Worm (Caenorhabditis elegans) whole organism, late embryonic: Measurements from ENCODE around the gene nspd-2.

ENCODE experiments used
- C08G9.2 ChIP-seq: sonication (generic microtip); optimal IDR thresholded peaks from 2 replicates; lab custom pipeline; 2016; ENCODE audit warnings: mild to moderate bottlenecking, missing genetic modification characterization, moderate library complexity, missing compliant biosample characterization
- C38D4.7 ChIP-seq: fragments of 200-800 bp; sonication (Bioruptor generic); optimal IDR thresholded peaks from 2 replicates; lab custom pipeline; 2018; ENCODE audit warnings: mild to moderate bottlenecking, missing genetic modification characterization, moderate library complexity, missing compliant biosample characterization
- F13H6.1 ChIP-seq: sonication (generic microtip); optimal IDR thresholded peaks from 2 replicates; lab custom pipeline; 2016; ENCODE audit warnings: missing genetic modification characterization, missing compliant biosample characterization
- K02D7.2 ChIP-seq: sonication (generic microtip); optimal IDR thresholded peaks from 2 replicates; lab custom pipeline; 2017; ENCODE audit warnings: mild to moderate bottlenecking, missing genetic modification characterization, missing compliant biosample characterization
- ama-1 ChIP-seq: fragments of 150-350 bp; optimal IDR thresholded peaks from 2 replicates; lab custom pipeline; 2014
- ceh-18 ChIP-seq: sonication (generic microtip); optimal IDR thresholded peaks from 2 replicates; lab custom pipeline; 2016; ENCODE audit warnings: missing genetic modification characterization, missing compliant biosample characterization
- ceh-19 ChIP-seq: fragments of 200-800 bp; sonication (Bioruptor generic); optimal IDR thresholded peaks from 2 replicates; lab custom pipeline; 2018; ENCODE audit warnings: mild to moderate bottlenecking, missing genetic modification characterization, missing compliant biosample characterization
- ceh-2 ChIP-seq: sonication (generic microtip); optimal IDR thresholded peaks from 2 replicates; lab custom pipeline; 2016; ENCODE audit warnings: missing genotype, missing genetic modification characterization, missing compliant biosample characterization
- ceh-22 ChIP-seq: sonication (generic microtip); optimal IDR thresholded peaks from 2 replicates; lab custom pipeline; 2017; ENCODE audit warnings: missing biosample characterization, missing genetic modification characterization
- ceh-24 ChIP-seq: sonication (generic microtip); optimal IDR thresholded peaks from 2 replicates; lab custom pipeline; 2016; ENCODE audit warnings: mild to moderate bottlenecking, missing genetic modification characterization, missing compliant biosample characterization
- ceh-30 ChIP-seq: fragments of 150-350 bp; optimal IDR thresholded peaks from 2 replicates; lab custom pipeline; 2014; ENCODE audit warnings: missing biosample characterization, missing genetic modification characterization
- ceh-45 ChIP-seq: fragments of 200-800 bp; sonication (Bioruptor generic); IDR thresholded peaks from 2 replicates; pipeline ENCODE4 v1.3.6; 2022; ENCODE audit warnings: missing genetic modification reagents, missing genetic modification characterization, missing compliant biosample characterization
- dmd-4 ChIP-seq: sonication (generic microtip); optimal IDR thresholded peaks from 2 replicates; lab custom pipeline; 2016; ENCODE audit warnings: borderline replicate concordance, missing genetic modification characterization, missing compliant biosample characterization
- dve-1 ChIP-seq: sonication (generic microtip); optimal IDR thresholded peaks from 2 replicates; lab custom pipeline; 2017; ENCODE audit warnings: antibody characterized with exemption, mild to moderate bottlenecking, missing genetic modification characterization, missing compliant biosample characterization
- elt-2 ChIP-seq: sonication (generic microtip); optimal IDR thresholded peaks from 2 replicates; lab custom pipeline; 2016; ENCODE audit warnings: missing genetic modification reagents, missing genetic modification characterization, missing compliant biosample characterization
- elt-4 ChIP-seq: sonication (generic microtip); optimal IDR thresholded peaks from 2 replicates; lab custom pipeline; 2016; ENCODE audit warnings: missing genetic modification characterization, missing compliant biosample characterization
- ets-4 ChIP-seq: sonication (generic microtip); optimal IDR thresholded peaks from 2 replicates; lab custom pipeline; 2016; ENCODE audit warnings: missing genetic modification characterization, missing compliant biosample characterization
- eyg-1 ChIP-seq: sonication (generic microtip); optimal IDR thresholded peaks from 2 replicates; lab custom pipeline; 2016; ENCODE audit warnings: missing genotype, missing genetic modification characterization, missing compliant biosample characterization
- fax-1 ChIP-seq: sonication (generic microtip); optimal IDR thresholded peaks from 2 replicates; lab custom pipeline; 2016; ENCODE audit warnings: missing genotype, missing genetic modification characterization, missing compliant biosample characterization
- fkh-10 ChIP-seq: fragments of 150-350 bp; optimal IDR thresholded peaks from 2 replicates; lab custom pipeline; 2014; ENCODE audit warnings: missing biosample characterization, missing genetic modification reagents, missing genetic modification characterization
- gmeb-2 ChIP-seq: sonication (generic microtip); optimal IDR thresholded peaks from 2 replicates; lab custom pipeline; 2016; ENCODE audit warnings: missing genetic modification characterization, inconsistent platforms, missing compliant biosample characterization
- hlh-30 ChIP-seq: sonication (generic microtip); optimal IDR thresholded peaks from 2 replicates; lab custom pipeline; 2017; ENCODE audit warnings: antibody characterized with exemption, missing genetic modification characterization, missing compliant biosample characterization; ENCODE audit not compliant: insufficient read depth
- hlh-6 ChIP-seq: sonication (generic microtip); optimal IDR thresholded peaks from 2 replicates; lab custom pipeline; 2016; ENCODE audit warnings: missing genotype, missing genetic modification characterization, missing compliant biosample characterization
- lin-11 ChIP-seq: fragments of 200-800 bp; sonication (Bioruptor generic); optimal IDR thresholded peaks from 2 replicates; lab custom pipeline; 2018; ENCODE audit warnings: mild to moderate bottlenecking, missing genetic modification characterization, missing compliant biosample characterization
- madf-2 ChIP-seq: sonication (generic microtip); optimal IDR thresholded peaks from 2 replicates; lab custom pipeline; 2017; ENCODE audit warnings: missing genetic modification characterization, missing compliant biosample characterization
- mec-3 ChIP-seq: sonication (generic microtip); optimal IDR thresholded peaks from 2 replicates; lab custom pipeline; 2016; ENCODE audit warnings: borderline replicate concordance, missing genetic modification characterization, missing compliant biosample characterization
- nfya-1 ChIP-seq: sonication (generic microtip); optimal IDR thresholded peaks from 2 replicates; lab custom pipeline; 2017; ENCODE audit warnings: missing genetic modification characterization, mild to moderate bottlenecking, missing compliant biosample characterization, antibody characterized with exemption, moderate library complexity
- odd-2 ChIP-seq: sonication (generic microtip); optimal IDR thresholded peaks from 2 replicates; lab custom pipeline; 2017; ENCODE audit warnings: antibody characterized with exemption, mild to moderate bottlenecking, missing genetic modification characterization, missing compliant biosample characterization
- pat-9 ChIP-seq: fragments of 200-800 bp; sonication (Bioruptor generic); optimal IDR thresholded peaks from 2 replicates; lab custom pipeline; 2018; ENCODE audit warnings: mild to moderate bottlenecking, missing genetic modification characterization, moderate library complexity, missing compliant biosample characterization
- pax-1 ChIP-seq: fragments of 150-350 bp; optimal IDR thresholded peaks from 2 replicates; lab custom pipeline; 2014; ENCODE audit warnings: missing biosample characterization, missing genetic modification characterization
- pha-2 ChIP-seq: sonication (generic microtip); optimal IDR thresholded peaks from 2 replicates; lab custom pipeline; 2017; ENCODE audit warnings: mild to moderate bottlenecking, missing genetic modification characterization, missing compliant biosample characterization
- pqm-1 ChIP-seq: sonication (generic microtip); optimal IDR thresholded peaks from 2 replicates; lab custom pipeline; 2016; ENCODE audit warnings: missing genetic modification characterization, missing compliant biosample characterization
- pros-1 ChIP-seq: fragments of 150-350 bp; optimal IDR thresholded peaks from 2 replicates; lab custom pipeline; 2014; ENCODE audit warnings: missing biosample characterization, missing genetic modification reagents, missing genetic modification characterization
- sdc-2 ChIP-seq: sonication (generic microtip); optimal IDR thresholded peaks from 2 replicates; lab custom pipeline; 2016; ENCODE audit warnings: missing genotype, missing genetic modification characterization, missing compliant biosample characterization
- sox-2 ChIP-seq: fragments of 200-800 bp; sonication (Bioruptor generic); IDR thresholded peaks from 2 replicates; pipeline ENCODE4 v1.3.6; 2022; ENCODE audit warnings: missing genetic modification reagents, missing genetic modification characterization, missing compliant biosample characterization
- sox-4 ChIP-seq: sonication (generic microtip); optimal IDR thresholded peaks from 2 replicates; lab custom pipeline; 2017; ENCODE audit warnings: mild to moderate bottlenecking, missing genetic modification characterization, inconsistent platforms, missing compliant biosample characterization
- syd-9 ChIP-seq: sonication (generic microtip); optimal IDR thresholded peaks from 2 replicates; lab custom pipeline; 2016; ENCODE audit warnings: mild to moderate bottlenecking, missing genetic modification characterization, moderate library complexity, missing compliant biosample characterization
- unc-3 ChIP-seq, 2 experiments: fragments of 200-800 bp in 1 of 2; sonication (Bioruptor generic) in 1 of 2; sonication (generic microtip) in 1 of 2; conservative IDR thresholded peaks in 1 of 2; optimal IDR thresholded peaks in 1 of 2; 2 replicates each; pipeline versions ENCODE4 v1.3.6 to Lab custom; 2016 to 2022; ENCODE audit warnings: missing compliant biosample characterization in 2 of 2, missing genetic modification characterization in 2 of 2, missing genetic modification reagents in 1 of 2
- unc-42 ChIP-seq: sonication (generic microtip); optimal IDR thresholded peaks from 2 replicates; lab custom pipeline; 2016; ENCODE audit warnings: missing genotype, missing genetic modification characterization, missing compliant biosample characterization
- unc-55 ChIP-seq: sonication (generic microtip); optimal IDR thresholded peaks from 2 replicates; lab custom pipeline; 2017; ENCODE audit warnings: missing biosample characterization, missing genetic modification reagents, missing genetic modification characterization
- unc-86 ChIP-seq: sonication (generic microtip); optimal IDR thresholded peaks from 2 replicates; lab custom pipeline; 2016; ENCODE audit warnings: missing genetic modification characterization, missing compliant biosample characterization
- ztf-16 ChIP-seq: sonication (generic microtip); optimal IDR thresholded peaks from 2 replicates; lab custom pipeline; 2017; ENCODE audit warnings: missing genetic modification characterization, missing compliant biosample characterization

The nspd-2 gene

DNA sequence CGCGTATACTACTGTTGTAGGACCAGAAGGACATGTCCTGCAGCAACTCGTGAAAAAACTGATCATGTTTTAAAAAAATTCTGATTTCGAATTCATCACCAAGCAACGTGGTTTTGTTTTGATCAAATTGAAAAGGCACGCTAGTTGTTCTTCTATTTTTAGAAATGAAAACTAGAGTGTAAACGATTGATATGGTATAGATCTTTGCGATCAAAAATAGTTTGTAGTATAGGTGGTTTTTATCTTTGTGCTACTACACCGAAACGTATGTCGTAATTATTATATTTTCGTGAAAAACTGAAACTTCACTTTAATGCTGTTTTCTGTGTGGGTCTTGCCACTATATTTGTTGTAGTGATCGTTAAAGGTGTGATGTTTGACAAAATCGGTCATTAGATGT is 23.0 kb downstream of the nspd-2 start:
- TF ChIP-seq unc-3 (GFP tag; conservative IDR thresholded peaks at IDR 0.05; lab: Robert Waterston, UW) (no peak), unc-3 (tag; optimal IDR thresholded peaks at IDR 0.05; lab: Kevin White, UChicago) (no peak), unc-42 (tag; lab: Kevin White, UChicago) (no peak), syd-9 (tag; lab: Kevin White, UChicago) (no peak), pat-9 (tag; lab: Kevin White, UChicago) (no peak), K02D7.2 (tag; lab: Kevin White, UChicago) (no peak), elt-4 (tag; lab: Kevin White, UChicago) (no peak), nfya-1 (tag; lab: Kevin White, UChicago) (no peak), pqm-1 (tag; lab: Kevin White, UChicago) (no peak), ceh-30 (tag; lab: Kevin White, UChicago) (no peak), ceh-22 (no peak), ceh-24 (no peak), unc-55 (GFP tag; lab: Kevin White, UChicago) (no peak), sox-2 (GFP tag; lab: Robert Waterston, UW) (no peak), pax-1 (tag; lab: Kevin White, UChicago) (no peak), sox-4 (tag; lab: Kevin White, UChicago) (no peak), fkh-10 (GFP tag; lab: Kevin White, UChicago) (no peak), eyg-1 (tag; lab: Kevin White, UChicago) (no peak), ceh-45 (GFP tag; lab: Robert Waterston, UW) (no peak), unc-86 (tag; lab: Kevin White, UChicago) (no peak), ztf-16 (tag; lab: Kevin White, UChicago) (no peak)

DNA sequence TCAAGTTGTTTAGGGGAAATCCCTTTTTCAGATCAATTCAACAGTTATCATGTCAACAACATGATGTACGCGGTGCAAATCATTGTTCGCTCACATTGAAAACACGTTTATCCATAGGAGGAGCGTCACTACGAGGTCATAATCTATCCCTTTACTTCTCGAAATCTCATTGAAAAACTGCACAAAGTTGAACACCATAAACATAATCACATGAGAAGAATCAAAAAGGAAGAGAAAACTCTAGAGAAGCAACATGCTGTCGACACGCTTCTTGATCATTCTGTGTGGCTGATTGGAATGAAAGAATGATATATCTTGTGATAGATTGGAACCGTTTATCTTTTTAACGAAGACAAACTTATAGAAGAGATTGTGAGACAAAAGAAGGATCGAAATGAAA is 24.1 kb downstream of the nspd-2 start:
- TF ChIP-seq pros-1 (tag; lab: Kevin White, UChicago): no peak
- TF ChIP-seq ceh-30 (tag; lab: Kevin White, UChicago): no peak
- no peak for TF ChIP-seq dmd-4 (tag; lab: Kevin White, UChicago)
- no peak for TF ChIP-seq elt-2 (tag; lab: Kevin White, UChicago)
- no peak for TF ChIP-seq ceh-45 (GFP tag; lab: Robert Waterston, UW)
- no peak for TF ChIP-seq C38D4.7 (GFP tag; lab: Kevin White, UChicago)
- TF ChIP-seq ets-4: no peak
- no peak for TF ChIP-seq dve-1
- TF ChIP-seq pax-1 (tag; lab: Kevin White, UChicago): no peak
- no peak for TF ChIP-seq eyg-1 (tag; lab: Kevin White, UChicago)
- TF ChIP-seq hlh-30 (tag; lab: Kevin White, UChicago): no peak
- no peak for TF ChIP-seq K02D7.2 (tag; lab: Kevin White, UChicago)
- TF ChIP-seq ceh-2: no peak
- TF ChIP-seq hlh-6 (tag; lab: Kevin White, UChicago): no peak
- no peak for TF ChIP-seq fax-1
- TF ChIP-seq, all 69 proteins: peak for 0

DNA sequence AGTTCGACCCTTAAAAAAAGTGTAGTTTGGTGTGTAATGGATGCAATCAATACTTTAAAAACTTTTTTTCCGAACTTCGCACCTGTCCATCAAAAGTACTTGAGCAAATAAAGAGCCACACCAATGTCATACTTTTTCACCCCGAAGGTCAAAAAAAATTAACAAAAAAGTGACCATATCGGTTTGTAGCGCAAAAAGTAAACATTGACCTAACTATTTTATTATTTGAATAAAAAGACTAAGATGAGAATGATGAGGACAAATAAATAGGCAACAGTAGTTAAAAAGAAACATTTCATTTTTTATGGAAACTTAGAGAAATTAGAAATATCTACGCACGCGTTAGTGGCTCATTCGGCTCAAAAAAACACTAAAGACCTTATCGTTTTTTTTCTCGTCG is 25.5 kb downstream of the nspd-2 start:
- no peak for TF ChIP-seq eyg-1 (tag; lab: Kevin White, UChicago)
- TF ChIP-seq madf-2: no peak
- TF ChIP-seq C08G9.2 (tag; lab: Kevin White, UChicago): no peak
- TF ChIP-seq ets-4: no peak
- TF ChIP-seq elt-2 (tag; lab: Kevin White, UChicago): no peak
- TF ChIP-seq gmeb-2 (tag; lab: Kevin White, UChicago): no peak
- TF ChIP-seq ceh-18 (tag; lab: Kevin White, UChicago): no peak
- no peak for TF ChIP-seq hlh-30 (tag; lab: Kevin White, UChicago)
- TF ChIP-seq odd-2: no peak
- TF ChIP-seq ceh-19 (GFP tag; lab: Kevin White, UChicago): no peak
- TF ChIP-seq ama-1 (lab: Kevin White, UChicago): no peak
- TF ChIP-seq mec-3 (tag; lab: Kevin White, UChicago): no peak
- TF ChIP-seq ceh-45 (GFP tag; lab: Robert Waterston, UW): no peak
- no peak for TF ChIP-seq F13H6.1
- TF ChIP-seq lin-11 (tag; lab: Kevin White, UChicago): no peak
- no peak for TF ChIP-seq unc-55 (GFP tag; lab: Kevin White, UChicago)
- no peak for TF ChIP-seq sdc-2 (tag; lab: Kevin White, UChicago)
- no peak for TF ChIP-seq unc-42 (tag; lab: Kevin White, UChicago)
- TF ChIP-seq pha-2: no peak
